Worm (Caenorhabditis elegans) whole organism, L1 larva: Measurements from ENCODE around the gene srj-21.
A peak's percentile ranks its signal among the peaks of the same experiment; 100 is the strongest.

Experiments
- C04F5.9 ChIP-seq: sonication (generic microtip); optimal IDR thresholded peaks from 2 replicates; lab custom pipeline; 2016; ENCODE audit warnings: missing genetic modification characterization, missing compliant biosample characterization
- F16B12.6 ChIP-seq: fragments of 150-350 bp; optimal IDR thresholded peaks from 2 replicates; lab custom pipeline; 2014; ENCODE audit warnings: missing biosample characterization, missing genetic modification characterization
- Y116A8C.19 ChIP-seq: sonication (generic microtip); optimal IDR thresholded peaks from 2 replicates; lab custom pipeline; 2016; ENCODE audit warnings: missing compliant biosample characterization, missing genetic modification characterization, borderline replicate concordance
- aha-1 ChIP-seq: fragments of 150-350 bp; optimal IDR thresholded peaks from 2 replicates; lab custom pipeline; 2014; ENCODE audit warnings: missing biosample characterization, missing genetic modification characterization
- ama-1 ChIP-seq: fragments of 150-350 bp; optimal IDR thresholded peaks from 2 replicates; lab custom pipeline; 2014
- blmp-1 ChIP-seq: fragments of 150-350 bp; optimal IDR thresholded peaks from 2 replicates; lab custom pipeline; 2014; ENCODE audit warnings: missing biosample characterization, missing genetic modification characterization
- ceh-63 ChIP-seq: fragments of 200-800 bp; sonication (Bioruptor generic); optimal IDR thresholded peaks from 2 replicates; lab custom pipeline; 2018; ENCODE audit warnings: mild to moderate bottlenecking, missing genetic modification characterization, missing compliant biosample characterization
- ceh-88 ChIP-seq: fragments of 200-800 bp; sonication (Bioruptor generic); IDR thresholded peaks from 2 replicates; pipeline ENCODE4 v1.3.6; 2022; ENCODE audit warnings: missing genetic modification characterization, missing compliant biosample characterization
- dpl-1 ChIP-seq, 3 experiments: fragments of 150-350 bp in 2 of 3; sonication (generic microtip) in 1 of 3; optimal IDR thresholded peaks; 2 replicates each; lab custom pipeline; 2014 to 2017; ENCODE audit warnings: missing biosample characterization in 3 of 3, missing genetic modification characterization in 3 of 3, missing genetic modification reagents in 3 of 3
- efl-1 ChIP-seq, 4 experiments: fragments of 150-350 bp; optimal IDR thresholded peaks in 3 of 4; peaks in 1 of 4; 1 replicate in 1 of 4; 2 replicates in 3 of 4; lab custom pipeline; 2014; ENCODE audit warnings: missing biosample characterization in 2 of 4, missing genetic modification characterization in 2 of 4, missing genetic modification reagents in 2 of 4
- efl-3 ChIP-seq: fragments of 200-800 bp; sonication (Bioruptor generic); optimal IDR thresholded peaks from 2 replicates; lab custom pipeline; 2018; ENCODE audit warnings: mild to moderate bottlenecking, missing genetic modification characterization, missing compliant biosample characterization
- elt-3 ChIP-seq, 6 experiments: fragments of 150-350 bp in 1 of 6; sonication (generic microtip); optimal IDR thresholded peaks; 2 replicates each; lab custom pipeline; 2017 to 2018; ENCODE audit warnings: missing biosample characterization in 6 of 6, missing genetic modification characterization in 6 of 6, inconsistent platforms in 1 of 6
- ets-5 ChIP-seq: fragments of 200-800 bp; sonication (Bioruptor generic); IDR thresholded peaks from 2 replicates; pipeline ENCODE4 v1.3.6; 2022; ENCODE audit warnings: missing genetic modification characterization, missing compliant biosample characterization
- fkh-4 ChIP-seq: sonication (generic microtip); optimal IDR thresholded peaks from 2 replicates; lab custom pipeline; 2016; ENCODE audit warnings: missing compliant biosample characterization, missing genetic modification characterization, borderline replicate concordance
- grh-1 ChIP-seq: fragments of 200-800 bp; sonication (Bioruptor generic); IDR thresholded peaks from 2 replicates; pipeline ENCODE4 v1.3.6; 2022; ENCODE audit warnings: missing genetic modification reagents, missing genetic modification characterization, missing compliant biosample characterization
- hlh-4 ChIP-seq: sonication (generic microtip); optimal IDR thresholded peaks from 2 replicates; lab custom pipeline; 2016; ENCODE audit warnings: mild to moderate bottlenecking, missing genetic modification characterization, missing compliant biosample characterization
- hpl-2 ChIP-seq: fragments of 150-350 bp; optimal IDR thresholded peaks from 2 replicates; lab custom pipeline; 2014; ENCODE audit warnings: missing biosample characterization, missing genetic modification reagents, missing genetic modification characterization
- lin-14 ChIP-seq: fragments of 200-800 bp; sonication (Bioruptor generic); optimal IDR thresholded peaks from 2 replicates; lab custom pipeline; 2018; ENCODE audit warnings: mild to moderate bottlenecking, missing genetic modification characterization, moderate library complexity, missing compliant biosample characterization
- lin-15B ChIP-seq: fragments of 150-350 bp; sonication (generic microtip); optimal IDR thresholded peaks from 3 replicates; lab custom pipeline; 2014; ENCODE audit warnings: missing biosample characterization, missing genetic modification characterization
- lin-35 ChIP-seq, 2 experiments: fragments of 150-350 bp; optimal IDR thresholded peaks; 2 replicates each; lab custom pipeline; 2014; ENCODE audit warnings: missing biosample characterization in 2 of 2, missing genetic modification characterization in 2 of 2, missing genetic modification reagents in 2 of 2
- lin-39 ChIP-seq: fragments of 150-350 bp; optimal IDR thresholded peaks from 2 replicates; lab custom pipeline; 2014; ENCODE audit warnings: missing biosample characterization, missing genetic modification reagents, missing genetic modification characterization
- lir-3 ChIP-seq: sonication (generic microtip); optimal IDR thresholded peaks from 2 replicates; lab custom pipeline; 2016; ENCODE audit warnings: mild to moderate bottlenecking, missing genetic modification characterization, moderate library complexity, missing compliant biosample characterization; ENCODE audit not compliant: poor library complexity
- lsy-2 ChIP-seq, 2 experiments: fragments of 150-350 bp; optimal IDR thresholded peaks; 2 replicates each; lab custom pipeline; 2014; ENCODE audit warnings: missing biosample characterization in 2 of 2, missing genetic modification characterization in 2 of 2
- mab-9 ChIP-seq: fragments of 200-800 bp; sonication (Bioruptor generic); IDR thresholded peaks from 2 replicates; pipeline ENCODE4 v1.3.6; 2022; ENCODE audit warnings: missing genetic modification reagents, missing genetic modification characterization, missing compliant biosample characterization
- mdl-1 ChIP-seq, 2 experiments: fragments of 150-350 bp; optimal IDR thresholded peaks; 2 replicates each; lab custom pipeline; 2014 to 2017; ENCODE audit warnings: missing biosample characterization in 2 of 2, missing genetic modification characterization in 2 of 2, inconsistent platforms in 1 of 2
- mep-1 ChIP-seq: fragments of 150-350 bp; optimal IDR thresholded peaks from 2 replicates; lab custom pipeline; 2014; ENCODE audit warnings: missing biosample characterization, missing genetic modification characterization
- nhr-11 ChIP-seq: fragments of 150-350 bp; optimal IDR thresholded peaks from 2 replicates; lab custom pipeline; 2014; ENCODE audit warnings: missing biosample characterization, missing genetic modification characterization
- nhr-19 ChIP-seq: fragments of 200-800 bp; sonication (Bioruptor generic); conservative IDR thresholded peaks from 2 replicates; pipeline ENCODE4 v1.3.6; 2022; ENCODE audit warnings: missing genetic modification characterization, missing compliant biosample characterization
- nhr-20 ChIP-seq: sonication (generic microtip); optimal IDR thresholded peaks from 2 replicates; lab custom pipeline; 2016; ENCODE audit warnings: mild to moderate bottlenecking, missing genetic modification characterization, missing compliant biosample characterization
- nhr-237 ChIP-seq: fragments of 150-350 bp; optimal IDR thresholded peaks from 2 replicates; lab custom pipeline; 2014; ENCODE audit warnings: missing biosample characterization, missing genetic modification characterization
- nhr-76 ChIP-seq: sonication (generic microtip); optimal IDR thresholded peaks from 2 replicates; lab custom pipeline; 2017; ENCODE audit warnings: missing biosample characterization, missing genetic modification characterization
- nhr-77 ChIP-seq: fragments of 150-350 bp; optimal IDR thresholded peaks from 2 replicates; lab custom pipeline; 2014; ENCODE audit warnings: missing biosample characterization, missing genetic modification characterization
- nhr-84 ChIP-seq: sonication (generic microtip); optimal IDR thresholded peaks from 2 replicates; lab custom pipeline; 2017; ENCODE audit warnings: missing biosample characterization, missing genetic modification characterization
- rnt-1 ChIP-seq: sonication (generic microtip); optimal IDR thresholded peaks from 2 replicates; lab custom pipeline; 2016; ENCODE audit warnings: mild to moderate bottlenecking, missing genetic modification characterization, moderate library complexity, missing compliant biosample characterization
- skn-1 ChIP-seq: fragments of 150-350 bp; optimal IDR thresholded peaks from 2 replicates; lab custom pipeline; 2014; ENCODE audit warnings: missing biosample characterization, missing genetic modification characterization
- snpc-4 ChIP-seq: fragments of 150-350 bp; optimal IDR thresholded peaks from 2 replicates; lab custom pipeline; 2014; ENCODE audit warnings: missing biosample characterization, missing genetic modification characterization
- sox-4 ChIP-seq: sonication (generic microtip); optimal IDR thresholded peaks from 2 replicates; lab custom pipeline; 2016; ENCODE audit warnings: missing genetic modification characterization, missing compliant biosample characterization
- sptf-1 ChIP-seq: fragments of 150-350 bp; optimal IDR thresholded peaks from 2 replicates; lab custom pipeline; 2014; ENCODE audit warnings: missing biosample characterization, missing genetic modification characterization
- sup-37 ChIP-seq: fragments of 200-800 bp; sonication (Bioruptor generic); optimal IDR thresholded peaks from 2 replicates; lab custom pipeline; 2018; ENCODE audit warnings: mild to moderate bottlenecking, missing genetic modification characterization, missing compliant biosample characterization
- tbx-2 ChIP-seq: sonication (generic microtip); optimal IDR thresholded peaks from 2 replicates; lab custom pipeline; 2016; ENCODE audit warnings: missing genetic modification characterization, missing compliant biosample characterization
- unc-130 ChIP-seq: fragments of 150-350 bp; optimal IDR thresholded peaks from 2 replicates; lab custom pipeline; 2017; ENCODE audit warnings: missing biosample characterization, missing genetic modification characterization, inconsistent platforms
- unc-30 ChIP-seq: sonication (generic microtip); optimal IDR thresholded peaks from 2 replicates; lab custom pipeline; 2017; ENCODE audit warnings: missing biosample characterization, missing genetic modification characterization
- unc-86 ChIP-seq: sonication (generic microtip); optimal IDR thresholded peaks from 2 replicates; lab custom pipeline; 2016; ENCODE audit warnings: missing genetic modification characterization, missing compliant biosample characterization
- unc-98 ChIP-seq: fragments of 200-800 bp; sonication (Bioruptor generic); IDR thresholded peaks from 2 replicates; pipeline ENCODE4 v1.3.6; 2022; ENCODE audit warnings: missing genetic modification characterization, missing compliant biosample characterization
- zag-1 ChIP-seq: fragments of 150-350 bp; optimal IDR thresholded peaks from 2 replicates; lab custom pipeline; 2014; ENCODE audit warnings: missing biosample characterization, missing genetic modification characterization
- zip-4 ChIP-seq: fragments of 200-800 bp; sonication (Bioruptor generic); optimal IDR thresholded peaks from 2 replicates; lab custom pipeline; 2018; ENCODE audit warnings: mild to moderate bottlenecking, missing genetic modification characterization, moderate library complexity, missing compliant biosample characterization
- ztf-11 ChIP-seq, 2 experiments: sonication (generic microtip); optimal IDR thresholded peaks; 2 replicates each; lab custom pipeline; 2016 to 2017; ENCODE audit warnings: missing genetic modification characterization in 2 of 2, missing biosample characterization in 1 of 2, missing compliant biosample characterization in 1 of 2

srj-21 gene

ce11 chrV:10768892-10769291 is 23.8 kb downstream of the srj-21 start:
- TF ChIP-seq hlh-4 (tag; lab: Kevin White, UChicago), result no peak
- TF ChIP-seq Y116A8C.19, result no peak
- no peak for TF ChIP-seq ama-1 (lab: Kevin White, UChicago)
- TF ChIP-seq rnt-1 (tag; lab: Kevin White, UChicago), result no peak
- TF ChIP-seq nhr-11 (tag; lab: Kevin White, UChicago), result no peak
- TF ChIP-seq sptf-1 (tag; lab: Kevin White, UChicago), result no peak
- TF ChIP-seq nhr-19 (GFP tag; lab: Robert Waterston, UW), result no peak
- no peak for TF ChIP-seq nhr-237 (tag; lab: Kevin White, UChicago)
- no peak for TF ChIP-seq lin-15B
- no peak for TF ChIP-seq C04F5.9 (tag; lab: Kevin White, UChicago)
- no peak for TF ChIP-seq aha-1 (tag; lab: Kevin White, UChicago)
- TF ChIP-seq ztf-11 (tag; optimal IDR thresholded peaks at IDR 0.05; lab: Kevin White, UChicago), result no peak
- no peak for TF ChIP-seq nhr-76 (tag; lab: Kevin White, UChicago)
- no peak for TF ChIP-seq unc-30 (tag; lab: Kevin White, UChicago)
- TF ChIP-seq sup-37, result no peak
- no peak for TF ChIP-seq dpl-1 (GFP tag; optimal IDR thresholded peaks at IDR 0.05; lab: Kevin White, UChicago)
- TF ChIP-seq unc-130 (tag; lab: Kevin White, UChicago), result no peak
- TF ChIP-seq ceh-63, result no peak

DNA sequence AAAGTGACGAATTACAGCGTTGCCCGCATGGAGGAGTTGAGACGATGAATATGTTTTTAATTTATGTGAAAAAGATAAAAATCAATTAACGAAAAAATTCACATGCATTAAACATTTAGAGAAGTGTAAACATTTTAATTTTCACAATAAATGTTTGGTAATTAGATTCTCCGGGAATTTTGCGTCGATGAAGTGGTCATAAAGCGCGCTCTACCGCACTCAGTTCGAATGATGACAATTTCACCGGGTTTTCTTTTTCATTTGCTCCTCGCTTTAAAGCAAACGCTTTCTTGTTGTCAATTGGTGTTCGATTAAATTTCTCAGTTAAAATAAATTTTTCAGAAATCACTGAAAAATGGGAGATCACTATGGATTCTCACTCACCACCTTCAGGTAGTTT is 24.9 kb downstream of the srj-21 start, which contains the start of the genes D1054.1 and pas-2:
Gene D1054.1 (minus strand): TSS at position 192 of the 400 bp plus-strand sequence.
Gene pas-2 (plus strand): TSS at position 343 of the 400 bp plus-strand sequence.
- TF ChIP-seq efl-3 (no peak), lin-39 (tag; lab: Kevin White, UChicago) (no peak), F16B12.6 (no peak), sptf-1 (tag; lab: Kevin White, UChicago) (no peak), blmp-1 (peak; percentile 45), nhr-20 (tag; lab: Kevin White, UChicago) (no peak), efl-1 (optimal IDR thresholded peaks at IDR 0.05; lab: Kevin White, UChicago) (peak in 1 of 2 experiments; percentile 24), efl-1 (GFP tag; optimal IDR thresholded peaks at IDR 0.05 in 1 of 2; lab: Kevin White, UChicago) (peak in 1 of 2 experiments; percentile 3), unc-86 (tag; lab: Kevin White, UChicago) (no peak), snpc-4 (tag; lab: Kevin White, UChicago) (peak; percentile 19), lin-14 (GFP tag; lab: Kevin White, UChicago) (peak; percentile 54), fkh-4 (tag; lab: Kevin White, UChicago) (no peak), nhr-84 (tag; lab: Kevin White, UChicago) (no peak), zip-4 (GFP tag; lab: Kevin White, UChicago) (no peak), rnt-1 (tag; lab: Kevin White, UChicago) (no peak), lsy-2 (tag; optimal IDR thresholded peaks at IDR 0.05; lab: Kevin White, UChicago) (peak in 1 of 2 experiments; percentile 41), nhr-77 (tag; lab: Kevin White, UChicago) (no peak), skn-1 (tag; lab: Kevin White, UChicago) (peak; percentile 92), ceh-88 (GFP tag; lab: Robert Waterston, UW) (no peak), grh-1 (no peak), sox-4 (tag; lab: Kevin White, UChicago) (no peak), zag-1 (no peak), unc-98 (GFP tag; lab: Robert Waterston, UW) (no peak), mdl-1 (tag; optimal IDR thresholded peaks at IDR 0.05; lab: Kevin White, UChicago) (no peak), dpl-1 (GFP tag; optimal IDR thresholded peaks at IDR 0.05; lab: Kevin White, UChicago) (peak in 2 of 3 experiments; percentile 1 to 37), tbx-2 (tag; lab: Kevin White, UChicago) (no peak), mep-1 (tag; lab: Kevin White, UChicago) (peak; percentile 45), lir-3 (tag; lab: Kevin White, UChicago) (no peak), lin-35 (GFP tag; optimal IDR thresholded peaks at IDR 0.05; lab: Kevin White, UChicago) (peak; percentile 22 to 34), elt-3 (tag; optimal IDR thresholded peaks at IDR 0.05; lab: Kevin White, UChicago) (no peak), ets-5 (GFP tag; lab: Robert Waterston, UW) (no peak), hpl-2 (GFP tag; lab: Kevin White, UChicago) (no peak), mab-9 (GFP tag; lab: Robert Waterston, UW) (no peak)
